Fruit fly (Drosophila melanogaster): ENCODE data around the gene CG42846.

Gene CG42846

DNA sequence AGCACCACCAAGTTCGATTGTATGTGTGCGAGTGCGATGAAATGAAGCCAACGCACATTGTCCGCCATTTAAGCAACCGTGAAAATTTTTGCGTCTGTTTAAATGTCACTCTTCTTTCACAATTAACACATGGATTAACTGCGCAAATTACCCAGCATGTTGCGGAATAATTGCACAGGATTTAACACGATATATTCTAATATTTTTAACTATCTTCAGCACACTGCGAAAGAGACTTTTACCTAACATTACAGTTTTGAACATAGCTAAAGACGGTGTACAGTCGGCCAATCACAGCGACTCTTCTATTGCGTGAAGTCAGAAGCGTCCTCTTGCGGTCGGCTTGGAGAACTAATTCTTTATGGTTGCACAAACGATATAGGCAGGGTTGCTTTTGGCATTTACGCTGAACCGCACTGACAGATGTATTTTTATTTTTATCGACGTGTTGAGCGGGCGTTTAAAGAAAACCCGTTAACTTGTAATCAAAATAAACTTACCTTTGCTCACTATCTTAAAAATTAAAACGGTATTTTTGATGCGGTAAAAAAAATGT, 15.3 kb upstream of the CG42846 start (continued):
- TF ChIP-seq Max (GFP tag; optimal IDR thresholded peaks at IDR 0.05): no peak
- peak; percentile 91 for TF ChIP-seq YL-1 (GFP tag; optimal IDR thresholded peaks at IDR 0.05)
- no peak for TF ChIP-seq Taf1 (GFP tag; IDR thresholded peaks at IDR 0.05)
- no peak for TF ChIP-seq fd96Cb (tag; optimal IDR thresholded peaks at IDR 0.05)
- TF ChIP-seq crc (GFP tag; optimal IDR thresholded peaks at IDR 0.05): no peak
- TF ChIP-seq fd102C (GFP tag; optimal IDR thresholded peaks at IDR 0.05): no peak
- peak; percentile 44 for TF ChIP-seq CG9876 (GFP tag; optimal IDR thresholded peaks at IDR 0.05)
- TF ChIP-seq vfl (GFP tag; optimal IDR thresholded peaks at IDR 0.05): peak; percentile 22
- TF ChIP-seq CG32772 (GFP tag; IDR thresholded peaks at IDR 0.05): no peak
- no peak for TF ChIP-seq CoRest (tag; optimal IDR thresholded peaks at IDR 0.05)
- TF ChIP-seq gt (GFP tag; IDR thresholded peaks at IDR 0.05): no peak
- no peak for TF ChIP-seq CG8924 (tag; optimal IDR thresholded peaks at IDR 0.05)
- TF ChIP-seq CG9727 (GFP tag; optimal IDR thresholded peaks at IDR 0.05): peak; percentile 35

- TF ChIP-seq ken (GFP tag; IDR thresholded peaks at IDR 0.05) (no peak), CG3065 (GFP tag; optimal IDR thresholded peaks at IDR 0.05) (no peak), CG10267 (tag; optimal IDR thresholded peaks at IDR 0.05) (no peak), CG11696 (GFP tag; IDR thresholded peaks at IDR 0.05) (no peak), gce (GFP tag; IDR thresholded peaks at IDR 0.05) (no peak), dpn (GFP tag; optimal IDR thresholded peaks at IDR 0.05) (no peak), CG8478 (optimal IDR thresholded peaks at IDR 0.05) (no peak), CG9876 (GFP tag; optimal IDR thresholded peaks at IDR 0.05) (no peak), fd102C (GFP tag; optimal IDR thresholded peaks at IDR 0.05) (no peak), pum (GFP tag; optimal IDR thresholded peaks at IDR 0.05) (no peak), bsh (GFP tag; optimal IDR thresholded peaks at IDR 0.05) (no peak), TFAM (GFP tag; optimal IDR thresholded peaks at IDR 0.05) (no peak), maf-S (GFP tag; optimal IDR thresholded peaks at IDR 0.05) (no peak), Sry-β (GFP tag; optimal IDR thresholded peaks at IDR 0.05) (no peak), slbo (GFP tag; IDR thresholded peaks at IDR 0.05) (no peak), nau (GFP tag; optimal IDR thresholded peaks at IDR 0.05) (no peak), CG6689 (GFP tag; IDR thresholded peaks at IDR 0.05) (no peak), CG2202 (tag; optimal IDR thresholded peaks at IDR 0.05) (no peak), CG17385 (GFP tag; optimal IDR thresholded peaks at IDR 0.05) (no peak), MBD-R2 (GFP tag; IDR thresholded peaks at IDR 0.05) (no peak)
These were observed 2.9 kb upstream of the CG42846 start for dm6 chr3L:234337-234736.

dm6 chr3L:233251-233650, 1.8 kb upstream of the CG42846 start, which contains the start of gene CG34453:
TSS of gene CG34453 (minus strand) at chr3L:233351.
- TF ChIP-seq CG4820 (GFP tag; optimal IDR thresholded peaks at IDR 0.05) (no peak), eve (GFP tag; optimal IDR thresholded peaks at IDR 0.05) (peak in 1 of 2 experiments; percentile 33)

- TF ChIP-seq ap (GFP tag; IDR thresholded peaks at IDR 0.05) (no peak), CrebB (tag; optimal IDR thresholded peaks at IDR 0.05) (no peak), CG10431 (GFP tag; optimal IDR thresholded peaks at IDR 0.05) (no peak), CG30403 (GFP tag; optimal IDR thresholded peaks at IDR 0.05) (no peak), CG6765 (GFP tag; optimal IDR thresholded peaks at IDR 0.05) (no peak), lola (GFP tag; optimal IDR thresholded peaks at IDR 0.05) (no peak), CG33213 (GFP tag; optimal IDR thresholded peaks at IDR 0.05) (no peak), CG43689 (GFP tag; IDR thresholded peaks at IDR 0.05) (no peak)
These were observed 863 bp upstream of the CG42846 start, which contains the start of gene CG34454 for dm6 chr3L:232267-232666. TSS of gene CG34454 (minus strand) at chr3L:232350.

Data from whole organism, embryonic.